Worm (Caenorhabditis elegans) whole organism, L4/young adult: ENCODE results near the gene C48B4.8.

Experiments
- W03F9.2 ChIP-seq: fragments of 150-350 bp; optimal IDR thresholded peaks from 2 replicates; lab custom pipeline; 2014; ENCODE audit warnings: missing biosample characterization, missing genetic modification characterization
- dao-5 ChIP-seq: sonication (generic microtip); optimal IDR thresholded peaks from 2 replicates; lab custom pipeline; 2016; ENCODE audit warnings: missing genotype, missing genetic modification characterization, moderate library complexity, missing compliant biosample characterization
- him-1 ChIP-seq: sonication (generic microtip); optimal IDR thresholded peaks from 2 replicates; lab custom pipeline; 2016; ENCODE audit warnings: missing genotype, missing genetic modification reagents, missing genetic modification characterization, missing compliant biosample characterization

DNA sequence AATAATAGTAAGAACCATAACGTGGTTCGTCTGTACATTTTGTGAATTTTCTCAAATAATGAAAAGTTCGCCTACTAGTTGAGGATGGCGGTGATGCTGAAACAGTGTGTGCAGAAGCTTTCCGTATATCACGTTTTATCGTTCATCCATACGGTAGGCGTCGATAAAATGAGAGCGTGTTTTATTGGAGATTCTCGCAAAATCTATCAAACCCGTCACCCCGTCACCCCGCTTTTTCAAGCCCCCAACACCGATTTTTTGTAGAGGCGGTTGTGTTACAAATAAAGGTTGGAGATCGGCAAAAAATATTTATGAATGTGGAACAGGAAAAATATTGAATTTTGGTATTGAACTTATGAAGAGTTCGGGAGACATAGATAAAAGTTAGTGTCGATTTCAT is 47.6 kb upstream of the C48B4.8 start, which contains the start of gene clec-161:
- TF ChIP-seq him-1 (tag; lab: Kevin White, UChicago) (no peak), dao-5 (tag; lab: Kevin White, UChicago) (no peak), W03F9.2 (no peak)
